Worm (Caenorhabditis elegans): Measurements from ENCODE around the gene Y102A5C.36.

ce11 chrV:16974919-16975318 is 47.7 kb upstream of the Y102A5C.36 start, which contains the start of gene srx-54:
- TF ChIP-seq B0035.1 (tag; optimal IDR thresholded peaks at IDR 0.05) (no peak), ceh-91 (GFP tag; IDR thresholded peaks at IDR 0.05) (no peak), ama-1 (optimal IDR thresholded peaks at IDR 0.05) (no peak), ama-1 (GFP tag; optimal IDR thresholded peaks at IDR 0.05) (no peak), rpc-1 (optimal IDR thresholded peaks at IDR 0.05) (no peak), rpc-1 (tag; optimal IDR thresholded peaks at IDR 0.05) (no peak), bed-2 (GFP tag; IDR thresholded peaks at IDR 0.05) (no peak), ztf-28 (GFP tag; IDR thresholded peaks at IDR 0.05) (no peak), snpc-4 (GFP tag; optimal IDR thresholded peaks at IDR 0.05) (no peak), snpc-4 (tag; optimal IDR thresholded peaks at IDR 0.05) (no peak), F23B12.7 (tag; optimal IDR thresholded peaks at IDR 0.05; ENCODE audit: insufficient read depth) (no peak), madf-8 (GFP tag; conservative IDR thresholded peaks at IDR 0.05) (no peak), Y79H2A.3 (GFP tag; conservative IDR thresholded peaks at IDR 0.05) (no peak), K12H6.12 (tag; optimal IDR thresholded peaks at IDR 0.05) (no peak), B0336.3 (GFP tag; IDR thresholded peaks at IDR 0.05) (no peak), nfyb-1 (GFP tag; IDR thresholded peaks at IDR 0.05) (no peak), nhr-120 (GFP tag; IDR thresholded peaks at IDR 0.05) (no peak)
